Worm (Caenorhabditis elegans) whole organism, mixed stage, embryonic: ENCODE measurements around the gene scrm-5.

ENCODE experiments used
- M03D4.4 ChIP-seq: sonication (generic microtip); optimal IDR thresholded peaks from 2 replicates; lab custom pipeline; 2017; ENCODE audit warnings: mild to moderate bottlenecking, missing genetic modification characterization, missing compliant biosample characterization
- blmp-1 ChIP-seq: fragments of 150-350 bp; optimal IDR thresholded peaks from 2 replicates; lab custom pipeline; 2014; ENCODE audit warnings: missing biosample characterization, missing genetic modification characterization
- ceh-39 ChIP-seq: fragments of 150-350 bp; optimal IDR thresholded peaks from 2 replicates; lab custom pipeline; 2014; ENCODE audit warnings: missing biosample characterization, missing genetic modification characterization
- ceh-43 ChIP-seq: fragments of 200-800 bp; sonication (Bioruptor generic); optimal IDR thresholded peaks from 2 replicates; lab custom pipeline; 2018; ENCODE audit warnings: mild to moderate bottlenecking, missing genetic modification characterization, moderate library complexity, missing compliant biosample characterization
- ceh-83 ChIP-seq: fragments of 200-800 bp; sonication (Bioruptor generic); optimal IDR thresholded peaks from 2 replicates; lab custom pipeline; 2018; ENCODE audit warnings: mild to moderate bottlenecking, missing genetic modification characterization, missing compliant biosample characterization
- cnd-1 ChIP-seq: fragments of 200-800 bp; sonication (Bioruptor generic); optimal IDR thresholded peaks from 2 replicates; lab custom pipeline; 2018; ENCODE audit warnings: mild to moderate bottlenecking, missing genetic modification characterization, missing compliant biosample characterization
- drap-1 ChIP-seq: fragments of 200-800 bp; sonication (Bioruptor generic); optimal IDR thresholded peaks from 3 replicates; lab custom pipeline; 2018; ENCODE audit warnings: mild to moderate bottlenecking, missing genetic modification characterization, missing compliant biosample characterization
- elt-1 ChIP-seq: sonication (generic microtip); optimal IDR thresholded peaks from 2 replicates; lab custom pipeline; 2017; ENCODE audit warnings: missing genetic modification characterization, mild to moderate bottlenecking, missing compliant biosample characterization, antibody characterized with exemption, moderate library complexity, borderline replicate concordance; ENCODE audit not compliant: insufficient read depth
- elt-3 ChIP-seq: fragments of 150-350 bp; optimal IDR thresholded peaks from 2 replicates; lab custom pipeline; 2014; ENCODE audit warnings: missing biosample characterization, missing genetic modification characterization
- flh-1 ChIP-seq: fragments of 200-800 bp; sonication (Bioruptor generic); optimal IDR thresholded peaks from 2 replicates; lab custom pipeline; 2018; ENCODE audit warnings: mild to moderate bottlenecking, missing genetic modification characterization, moderate library complexity, missing compliant biosample characterization
- ham-2 ChIP-seq: fragments of 200-800 bp; sonication (Bioruptor generic); optimal IDR thresholded peaks from 2 replicates; lab custom pipeline; 2018; ENCODE audit warnings: mild to moderate bottlenecking, missing genetic modification characterization, missing compliant biosample characterization
- hlh-1 ChIP-seq: fragments of 150-350 bp; optimal IDR thresholded peaks from 2 replicates; lab custom pipeline; 2014; ENCODE audit warnings: missing biosample characterization, missing genetic modification reagents, missing genetic modification characterization
- lin-13 ChIP-seq: fragments of 150-350 bp; optimal IDR thresholded peaks from 2 replicates; lab custom pipeline; 2014; ENCODE audit warnings: missing biosample characterization, missing genetic modification characterization
- lin-32 ChIP-seq: fragments of 200-800 bp; sonication (Bioruptor generic); optimal IDR thresholded peaks from 2 replicates; lab custom pipeline; 2018; ENCODE audit warnings: mild to moderate bottlenecking, missing genetic modification characterization, missing compliant biosample characterization
- lsy-2 ChIP-seq: fragments of 150-350 bp; optimal IDR thresholded peaks from 2 replicates; lab custom pipeline; 2014; ENCODE audit warnings: missing biosample characterization, missing genetic modification characterization
- mep-1 ChIP-seq: fragments of 150-350 bp; optimal IDR thresholded peaks from 2 replicates; lab custom pipeline; 2017; ENCODE audit warnings: missing biosample characterization, missing genetic modification reagents, missing genetic modification characterization, inconsistent platforms
- mls-2 ChIP-seq: sonication (generic microtip); optimal IDR thresholded peaks from 2 replicates; lab custom pipeline; 2016; ENCODE audit warnings: mild to moderate bottlenecking, missing genetic modification characterization, moderate library complexity, missing compliant biosample characterization
- nhr-2 ChIP-seq: fragments of 150-350 bp; optimal IDR thresholded peaks from 2 replicates; lab custom pipeline; 2014; ENCODE audit warnings: missing biosample characterization, missing genetic modification characterization
- nhr-237 ChIP-seq: fragments of 150-350 bp; optimal IDR thresholded peaks from 2 replicates; lab custom pipeline; 2014; ENCODE audit warnings: missing biosample characterization, missing genetic modification characterization
- nhr-28 ChIP-seq: fragments of 150-350 bp; optimal IDR thresholded peaks from 2 replicates; lab custom pipeline; 2014; ENCODE audit warnings: missing biosample characterization, missing genetic modification characterization
- nhr-76 ChIP-seq: sonication (generic microtip); optimal IDR thresholded peaks from 2 replicates; lab custom pipeline; 2017; ENCODE audit warnings: missing biosample characterization, missing genetic modification characterization
- pha-4 ChIP-seq: fragments of 150-350 bp; optimal IDR thresholded peaks from 2 replicates; lab custom pipeline; 2018; ENCODE audit warnings: missing biosample characterization, missing genetic modification reagents, missing genetic modification characterization
- sem-2 ChIP-seq: fragments of 200-800 bp; sonication (Bioruptor generic); optimal IDR thresholded peaks from 2 replicates; lab custom pipeline; 2018; ENCODE audit warnings: mild to moderate bottlenecking, missing genetic modification characterization, missing compliant biosample characterization
- snpc-4 ChIP-seq: fragments of 150-350 bp; optimal IDR thresholded peaks from 2 replicates; lab custom pipeline; 2014; ENCODE audit warnings: missing biosample characterization, missing genetic modification characterization
- sptf-1 ChIP-seq: sonication (generic microtip); optimal IDR thresholded peaks from 2 replicates; lab custom pipeline; 2017; ENCODE audit warnings: mild to moderate bottlenecking, missing genetic modification characterization, moderate library complexity, missing compliant biosample characterization
- tbx-8 ChIP-seq: fragments of 200-800 bp; sonication (Bioruptor generic); optimal IDR thresholded peaks from 2 replicates; lab custom pipeline; 2018; ENCODE audit warnings: mild to moderate bottlenecking, missing genetic modification characterization, moderate library complexity, missing compliant biosample characterization
- unc-120 ChIP-seq: sonication (generic microtip); optimal IDR thresholded peaks from 2 replicates; lab custom pipeline; 2017; ENCODE audit warnings: missing genetic modification characterization, missing compliant biosample characterization; ENCODE audit not compliant: poor library complexity, severe bottlenecking
- unc-39 ChIP-seq: fragments of 150-350 bp; optimal IDR thresholded peaks from 2 replicates; lab custom pipeline; 2014; ENCODE audit warnings: missing biosample characterization, missing genetic modification characterization
- unc-62 ChIP-seq: fragments of 150-350 bp; optimal IDR thresholded peaks from 2 replicates; lab custom pipeline; 2014; ENCODE audit warnings: missing biosample characterization, missing genetic modification reagents, missing genetic modification characterization
- zip-8 ChIP-seq: fragments of 150-350 bp; optimal IDR thresholded peaks from 2 replicates; lab custom pipeline; 2014; ENCODE audit warnings: missing biosample characterization, missing genetic modification characterization
- ztf-11 ChIP-seq: fragments of 150-350 bp; optimal IDR thresholded peaks from 2 replicates; lab custom pipeline; 2014; ENCODE audit warnings: missing biosample characterization, missing genetic modification characterization

The scrm-5 gene

ce11 chrIV:4162121-4162520 is at the start of gene scrm-5:
scrm-5 (plus strand) TSS chrIV:4162421.
- TF ChIP-seq elt-1 (tag; lab: Kevin White, UChicago): no peak
- TF ChIP-seq nhr-237: no peak
- TF ChIP-seq ceh-43 (GFP tag; lab: Kevin White, UChicago): no peak
- TF ChIP-seq ceh-83 (GFP tag; lab: Kevin White, UChicago): no peak
- TF ChIP-seq hlh-1 (tag; lab: Kevin White, UChicago): no peak
- TF ChIP-seq mep-1: no peak
- no peak for TF ChIP-seq snpc-4 (tag; lab: Kevin White, UChicago)
- TF ChIP-seq tbx-8 (GFP tag; lab: Kevin White, UChicago): no peak
- no peak for TF ChIP-seq cnd-1
- TF ChIP-seq, all 35 proteins: peak for 0

ce11 chrIV:4114526-4114925 is 47.7 kb upstream of the scrm-5 start, which contains the start of gene F49F1.15:
F49F1.15 (minus strand) TSS chrIV:4114626.
- no peak for TF ChIP-seq nhr-2
- no peak for TF ChIP-seq drap-1
- TF ChIP-seq nhr-28 (tag; lab: Kevin White, UChicago): no peak
- TF ChIP-seq pha-4: no peak
- no peak for TF ChIP-seq mep-1
- TF ChIP-seq unc-39 (tag; lab: Kevin White, UChicago): no peak
- no peak for TF ChIP-seq cnd-1
- TF ChIP-seq lin-32: no peak
- TF ChIP-seq hlh-1 (tag; lab: Kevin White, UChicago): no peak
- no peak for TF ChIP-seq elt-1 (tag; lab: Kevin White, UChicago)
- no peak for TF ChIP-seq lin-13 (tag; lab: Kevin White, UChicago)

ce11 chrIV:4115634-4116033 is 46.6 kb upstream of the scrm-5 start, which contains the start of the genes F49F1.4 and F49F1.2:
F49F1.4 (minus strand) TSS chrIV:4115734.
F49F1.2 (plus strand) TSS chrIV:4115943.
- no peak for TF ChIP-seq nhr-237
- TF ChIP-seq drap-1: no peak
- no peak for TF ChIP-seq sem-2
- no peak for TF ChIP-seq ceh-39 (tag; lab: Kevin White, UChicago)
- TF ChIP-seq sptf-1 (tag; lab: Kevin White, UChicago): no peak
- TF ChIP-seq cnd-1: no peak
- no peak for TF ChIP-seq blmp-1 (tag; lab: Kevin White, UChicago)
- TF ChIP-seq ztf-11 (tag; lab: Kevin White, UChicago): no peak
- TF ChIP-seq ceh-83 (GFP tag; lab: Kevin White, UChicago): no peak
- no peak for TF ChIP-seq elt-1 (tag; lab: Kevin White, UChicago)

- TF ChIP-seq pha-4 (no peak), M03D4.4 (tag; lab: Kevin White, UChicago) (no peak), nhr-28 (tag; lab: Kevin White, UChicago) (no peak), elt-3 (tag; lab: Kevin White, UChicago) (no peak)
These were observed 44.8 kb upstream of the scrm-5 start, which contains the start of gene drd-50 for ce11 chrIV:4117432-4117831. drd-50 (plus strand) TSS chrIV:4117732.

- TF ChIP-seq tbx-8 (GFP tag; lab: Kevin White, UChicago) (no peak), cnd-1 (no peak), lin-13 (tag; lab: Kevin White, UChicago) (no peak), sem-2 (no peak), flh-1 (GFP tag; lab: Kevin White, UChicago) (no peak), elt-1 (tag; lab: Kevin White, UChicago) (no peak), ceh-83 (GFP tag; lab: Kevin White, UChicago) (no peak), unc-120 (no peak), ham-2 (GFP tag; lab: Kevin White, UChicago) (no peak), ceh-39 (tag; lab: Kevin White, UChicago) (no peak)
These were observed 42.0 kb upstream of the scrm-5 start, which contains the start of gene F49F1.5 for ce11 chrIV:4120263-4120662. F49F1.5 (minus strand) TSS chrIV:4120415.

- no peak for TF ChIP-seq lsy-2 (tag; lab: Kevin White, UChicago)
- no peak for TF ChIP-seq pha-4
- TF ChIP-seq drap-1: no peak
- no peak for TF ChIP-seq tbx-8 (GFP tag; lab: Kevin White, UChicago)
- TF ChIP-seq snpc-4 (tag; lab: Kevin White, UChicago): no peak
- no peak for TF ChIP-seq M03D4.4 (tag; lab: Kevin White, UChicago)
- no peak for TF ChIP-seq unc-120
- TF ChIP-seq zip-8 (tag; lab: Kevin White, UChicago): no peak
- TF ChIP-seq ceh-43 (GFP tag; lab: Kevin White, UChicago): no peak
- TF ChIP-seq flh-1 (GFP tag; lab: Kevin White, UChicago): no peak
- no peak for TF ChIP-seq ceh-83 (GFP tag; lab: Kevin White, UChicago)
- TF ChIP-seq nhr-76: no peak
- no peak for TF ChIP-seq unc-62 (GFP tag; lab: Kevin White, UChicago)
- TF ChIP-seq mls-2 (tag; lab: Kevin White, UChicago): no peak
- no peak for TF ChIP-seq elt-1 (tag; lab: Kevin White, UChicago)
- no peak for TF ChIP-seq mep-1
- no peak for TF ChIP-seq unc-39 (tag; lab: Kevin White, UChicago)
- no peak for TF ChIP-seq sem-2
- no peak for TF ChIP-seq cnd-1
- TF ChIP-seq, all 35 proteins: peak for 0
These were observed 41.2 kb upstream of the scrm-5 start for ce11 chrIV:4121055-4121454.
